Worm (Caenorhabditis elegans): Measurements from ENCODE around the gene puf-5.

Gene puf-5

ce11 chrII:8546975-8547374, 28.4 kb upstream of the puf-5 start:
- TF ChIP-seq nhr-23 (tag; optimal IDR thresholded peaks at IDR 0.05) (no peak), nhr-77 (tag; optimal IDR thresholded peaks at IDR 0.05) (no peak), nhr-12 (tag; optimal IDR thresholded peaks at IDR 0.05) (no peak), lin-11 (tag; optimal IDR thresholded peaks at IDR 0.05) (peak; percentile 30), fos-1 (tag; optimal IDR thresholded peaks at IDR 0.05) (peak; percentile 82), C34F6.9 (tag; optimal IDR thresholded peaks at IDR 0.05) (peak; percentile 31), ceh-16 (tag; optimal IDR thresholded peaks at IDR 0.05) (no peak), lsy-2 (tag; optimal IDR thresholded peaks at IDR 0.05) (peak in 1 of 2 experiments; percentile 30), ZK546.5 (tag; optimal IDR thresholded peaks at IDR 0.05) (no peak), mbf-1 (tag; optimal IDR thresholded peaks at IDR 0.05) (no peak), nhr-21 (tag; optimal IDR thresholded peaks at IDR 0.05) (peak; percentile 45), sma-3 (GFP tag; optimal IDR thresholded peaks at IDR 0.05) (no peak), F13H6.1 (tag; optimal IDR thresholded peaks at IDR 0.05) (peak; percentile 68), nhr-11 (tag; optimal IDR thresholded peaks at IDR 0.05) (no peak), alr-1 (tag; optimal IDR thresholded peaks at IDR 0.05) (no peak), skn-1 (tag; optimal IDR thresholded peaks at IDR 0.05) (no peak), unc-55 (GFP tag; optimal IDR thresholded peaks at IDR 0.05) (peak; percentile 12), snpc-4 (tag; optimal IDR thresholded peaks at IDR 0.05) (no peak), ztf-1 (GFP tag; conservative IDR thresholded peaks at IDR 0.05) (no peak), gmeb-1 (tag; optimal IDR thresholded peaks at IDR 0.05) (no peak), sem-4 (tag; optimal IDR thresholded peaks at IDR 0.05) (peak; percentile 6), peb-1 (tag; optimal IDR thresholded peaks at IDR 0.05) (no peak), sma-9 (GFP tag; optimal IDR thresholded peaks at IDR 0.05) (peak; percentile 71), sma-9 (tag; optimal IDR thresholded peaks at IDR 0.05) (no peak), egl-27 (tag; optimal IDR thresholded peaks at IDR 0.05) (peak; percentile 18), blmp-1 (tag; optimal IDR thresholded peaks at IDR 0.05; ENCODE audit: insufficient read depth) (no peak), nhr-6 (tag; optimal IDR thresholded peaks at IDR 0.05) (no peak), unc-62 (GFP tag; optimal IDR thresholded peaks at IDR 0.05) (no peak), ama-1 (optimal IDR thresholded peaks at IDR 0.05) (no peak), Y55F3AM.14 (GFP tag; optimal IDR thresholded peaks at IDR 0.05) (no peak), zag-1 (tag; optimal IDR thresholded peaks at IDR 0.05) (peak; percentile 11), crh-2 (tag; optimal IDR thresholded peaks at IDR 0.05) (peak; percentile 48), nhr-237 (tag; optimal IDR thresholded peaks at IDR 0.05) (no peak), lin-39 (tag; optimal IDR thresholded peaks at IDR 0.05) (no peak), aly-2 (tag; optimal IDR thresholded peaks at IDR 0.05) (no peak), lin-13 (GFP tag; optimal IDR thresholded peaks at IDR 0.05) (peak; percentile 40), mdl-1 (tag; optimal IDR thresholded peaks at IDR 0.05) (no peak), ceh-82 (tag; optimal IDR thresholded peaks at IDR 0.05) (no peak), mab-5 (tag; optimal IDR thresholded peaks at IDR 0.05) (peak; percentile 3), nhr-129 (tag; optimal IDR thresholded peaks at IDR 0.05) (peak; percentile 79), unc-39 (tag; optimal IDR thresholded peaks at IDR 0.05) (no peak), R02D3.7 (tag; optimal IDR thresholded peaks at IDR 0.05) (no peak), nhr-10 (tag; optimal IDR thresholded peaks at IDR 0.05) (no peak), elt-1 (tag; optimal IDR thresholded peaks at IDR 0.05) (no peak), ztf-11 (tag; optimal IDR thresholded peaks at IDR 0.05) (no peak), nhr-25 (tag; optimal IDR thresholded peaks at IDR 0.05) (no peak)

- TF ChIP-seq lin-13 (GFP tag; optimal IDR thresholded peaks at IDR 0.05) (no peak), mbf-1 (tag; optimal IDR thresholded peaks at IDR 0.05) (no peak), zag-1 (tag; optimal IDR thresholded peaks at IDR 0.05) (no peak), unc-39 (tag; optimal IDR thresholded peaks at IDR 0.05) (no peak), nhr-237 (tag; optimal IDR thresholded peaks at IDR 0.05) (no peak), crh-2 (tag; optimal IDR thresholded peaks at IDR 0.05) (no peak), C34F6.9 (tag; optimal IDR thresholded peaks at IDR 0.05) (no peak), nhr-77 (tag; optimal IDR thresholded peaks at IDR 0.05) (no peak), ZK546.5 (tag; optimal IDR thresholded peaks at IDR 0.05) (no peak), F13H6.1 (tag; optimal IDR thresholded peaks at IDR 0.05) (no peak), nhr-21 (tag; optimal IDR thresholded peaks at IDR 0.05) (no peak)
Observed at ce11 chrII:8551100-8551499, 24.2 kb upstream of the puf-5 start.
